Fruit fly (Drosophila melanogaster): ENCODE data around the gene CG5860.
A peak's percentile ranks its signal among the peaks of the same experiment; 100 is the strongest.

CG5860 gene

DNA sequence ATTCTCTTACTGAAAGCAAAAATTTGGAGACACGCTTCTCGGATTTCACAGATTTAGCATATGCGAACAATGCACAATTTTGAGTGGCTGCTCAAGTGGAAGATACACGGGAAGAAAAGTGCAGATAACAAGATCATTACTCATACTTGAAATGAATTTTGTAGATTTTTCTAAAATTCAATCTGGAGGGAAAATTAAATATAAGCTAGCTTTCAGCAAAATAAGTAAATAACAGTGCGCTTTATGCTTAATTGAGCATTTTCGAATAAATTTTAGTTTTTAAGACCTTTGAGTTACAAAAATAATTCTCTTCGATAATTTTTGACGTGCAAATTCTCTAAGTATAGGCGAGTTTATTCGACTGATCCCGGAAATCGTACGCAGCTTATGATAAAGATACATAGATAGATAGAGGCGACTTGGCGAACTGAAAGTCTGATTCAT is 8.7 kb upstream of the CG5860 start (continued):
- TF ChIP-seq disco-r (GFP tag; optimal IDR thresholded peaks at IDR 0.05) = no peak
- TF ChIP-seq CkIIα-i1 (GFP tag; IDR thresholded peaks at IDR 0.05) = no peak
- TF ChIP-seq CG12769 (tag; optimal IDR thresholded peaks at IDR 0.05) = no peak
- no peak for TF ChIP-seq Dp (GFP tag; optimal IDR thresholded peaks at IDR 0.05)
- no peak for TF ChIP-seq shn (GFP tag; optimal IDR thresholded peaks at IDR 0.05)
- no peak for TF ChIP-seq CG12744 (GFP tag; optimal IDR thresholded peaks at IDR 0.05)
- no peak for TF ChIP-seq fd102C (GFP tag; optimal IDR thresholded peaks at IDR 0.05)
- no peak for TF ChIP-seq CG3838 (GFP tag; optimal IDR thresholded peaks at IDR 0.05)
- TF ChIP-seq Lpt (GFP tag; optimal IDR thresholded peaks at IDR 0.05) = no peak
- no peak for TF ChIP-seq NK7.1 (GFP tag; optimal IDR thresholded peaks at IDR 0.05)
- no peak for TF ChIP-seq TFAM (GFP tag; optimal IDR thresholded peaks at IDR 0.05)
- no peak for TF ChIP-seq Elba2 (GFP tag; optimal IDR thresholded peaks at IDR 0.05)
- TF ChIP-seq Ets97D (GFP tag; optimal IDR thresholded peaks at IDR 0.05) = no peak
- peak; percentile 2 for TF ChIP-seq p53 (GFP tag; optimal IDR thresholded peaks at IDR 0.05)
- peak; percentile 30 for TF ChIP-seq CG8944 (GFP tag; optimal IDR thresholded peaks at IDR 0.05)
- peak; percentile 22 for TF ChIP-seq CG5180 (GFP tag; optimal IDR thresholded peaks at IDR 0.05)
- TF ChIP-seq CG1832 (GFP tag; optimal IDR thresholded peaks at IDR 0.05) = no peak
- TF ChIP-seq cwo (GFP tag; optimal IDR thresholded peaks at IDR 0.05) = no peak
- TF ChIP-seq Spps (tag; optimal IDR thresholded peaks at IDR 0.05) = no peak
- TF ChIP-seq C15 (GFP tag; IDR thresholded peaks at IDR 0.05) = no peak
- no peak for TF ChIP-seq mirr (GFP tag; optimal IDR thresholded peaks at IDR 0.05)
- TF ChIP-seq BtbVII (GFP tag; optimal IDR thresholded peaks at IDR 0.05) = no peak
- TF ChIP-seq org-1 (GFP tag; optimal IDR thresholded peaks at IDR 0.05) = no peak
- no peak for TF ChIP-seq gro (GFP tag; optimal IDR thresholded peaks at IDR 0.05)
- TF ChIP-seq CG18476 (GFP tag; optimal IDR thresholded peaks at IDR 0.05) = no peak
- no peak for TF ChIP-seq Lhr (GFP tag; optimal IDR thresholded peaks at IDR 0.05)
- no peak for TF ChIP-seq Awh (GFP tag; IDR thresholded peaks at IDR 0.05)
- TF ChIP-seq CG10147 (GFP tag; optimal IDR thresholded peaks at IDR 0.05) = peak; percentile 49
- TF ChIP-seq Ssrp (tag; optimal IDR thresholded peaks at IDR 0.05) = no peak
- no peak for TF ChIP-seq fu2 (GFP tag; optimal IDR thresholded peaks at IDR 0.05)
- TF ChIP-seq Kr (GFP tag; optimal IDR thresholded peaks at IDR 0.05) = no peak
- TF ChIP-seq CG18599 (GFP tag; optimal IDR thresholded peaks at IDR 0.05) = peak; percentile 60
- no peak for TF ChIP-seq CG17912 (GFP tag; optimal IDR thresholded peaks at IDR 0.05)
- no peak for TF ChIP-seq CG7745 (tag; optimal IDR thresholded peaks at IDR 0.05)
- TF ChIP-seq CG30020 (tag; optimal IDR thresholded peaks at IDR 0.05) = no peak
- TF ChIP-seq CG43689 (GFP tag; IDR thresholded peaks at IDR 0.05) = no peak
- TF ChIP-seq sima (GFP tag; optimal IDR thresholded peaks at IDR 0.05) = no peak
- TF ChIP-seq Hand (GFP tag; optimal IDR thresholded peaks at IDR 0.05) = no peak
- TF ChIP-seq emc (GFP tag; optimal IDR thresholded peaks at IDR 0.05) = no peak
- no peak for TF ChIP-seq usp (GFP tag; optimal IDR thresholded peaks at IDR 0.05)
- TF ChIP-seq CG17829 (tag; optimal IDR thresholded peaks at IDR 0.05) = peak; percentile 33
- TF ChIP-seq Hr3 (GFP tag; optimal IDR thresholded peaks at IDR 0.05) = no peak
- TF ChIP-seq CG7556 (GFP tag; optimal IDR thresholded peaks at IDR 0.05) = peak; percentile 0
- no peak for TF ChIP-seq crc (GFP tag; optimal IDR thresholded peaks at IDR 0.05)
- TF ChIP-seq CG34422 (GFP tag; IDR thresholded peaks at IDR 0.05) = peak; percentile 24; the same call in 1 of the 3 replicates
- TF ChIP-seq vnd (GFP tag; IDR thresholded peaks at IDR 0.05; ENCODE audit: partially characterized antibody) = no peak
- no peak for TF ChIP-seq unc-4 (GFP tag; IDR thresholded peaks at IDR 0.05; ENCODE audit: partially characterized antibody)
- no peak for TF ChIP-seq esg (GFP tag; conservative IDR thresholded peaks at IDR 0.05)
- no peak for TF ChIP-seq Camta (GFP tag; optimal IDR thresholded peaks at IDR 0.05)
- TF ChIP-seq HLH3B (GFP tag; IDR thresholded peaks at IDR 0.05) = no peak
- no peak for TF ChIP-seq vfl (GFP tag; optimal IDR thresholded peaks at IDR 0.05)
- no peak for TF ChIP-seq wek (GFP tag; optimal IDR thresholded peaks at IDR 0.05)

Measured in whole organism, embryonic.